Worm (Caenorhabditis elegans) whole organism, midembryonic: Measurements from ENCODE around the gene C29E4.15.

Experiments used
- T22C8.4 ChIP-seq: fragments of 200-800 bp; sonication (Bioruptor generic); IDR thresholded peaks from 2 replicates; pipeline ENCODE4 v1.3.6; 2022; ENCODE audit warnings: missing genetic modification characterization, missing compliant biosample characterization
- cog-1 ChIP-seq: sonication (generic microtip); optimal IDR thresholded peaks from 2 replicates; lab custom pipeline; 2016; ENCODE audit warnings: missing genetic modification characterization, missing compliant biosample characterization
- flt-1 ChIP-seq: fragments of 200-800 bp; sonication (Bioruptor generic); IDR thresholded peaks from 2 replicates; pipeline ENCODE4 v1.3.6; 2022; ENCODE audit warnings: missing genetic modification characterization, missing compliant biosample characterization
- ref-1 ChIP-seq: fragments of 200-800 bp; sonication (Bioruptor generic); conservative IDR thresholded peaks from 2 replicates; pipeline ENCODE4 v1.3.6; 2022; ENCODE audit warnings: missing genetic modification reagents, missing genetic modification characterization, missing compliant biosample characterization
- tab-1 ChIP-seq: fragments of 200-800 bp; sonication (Bioruptor generic); IDR thresholded peaks from 2 replicates; pipeline ENCODE4 v1.3.6; 2022; ENCODE audit warnings: missing genetic modification characterization, missing compliant biosample characterization
- ztf-23 ChIP-seq: fragments of 200-800 bp; sonication (Bioruptor generic); IDR thresholded peaks from 2 replicates; pipeline ENCODE4 v1.3.6; 2022; ENCODE audit warnings: missing genetic modification reagents, missing genetic modification characterization, missing compliant biosample characterization
- ztf-29 ChIP-seq: fragments of 200-800 bp; sonication (Bioruptor generic); IDR thresholded peaks from 2 replicates; pipeline ENCODE4 v1.3.6; 2022; ENCODE audit warnings: missing genetic modification reagents, missing genetic modification characterization, missing compliant biosample characterization

ce11 chrIII:7997447-7998046 lies 45.1 kb downstream of the C29E4.15 start:
- no peak for TF ChIP-seq ztf-29
- no peak for TF ChIP-seq flt-1 (GFP tag; lab: Robert Waterston, UW)
- TF ChIP-seq tab-1 = no peak
- no peak for TF ChIP-seq cog-1 (tag; lab: Kevin White, UChicago)
- no peak for TF ChIP-seq ref-1
- TF ChIP-seq T22C8.4 (GFP tag; lab: Robert Waterston, UW) = no peak
- no peak for TF ChIP-seq ztf-23
